Comparison of ENCODE assay signal across 1 fruit fly cellular context in genomic region chr2L:20864764-20865265, dm6.
TF ChIP-seq lines count a peak whose summit lies in the region.

Gene CG9338, plus strand, starts transcription at chr2L:20865215.

TF ChIP-seq in whole organism, embryonic, 481 proteins besides CTCF, POLR2A, EP300 and RAD21 (continued from another document and continues in another):
- peak; percentile 87 for TF ChIP-seq mirr (GFP tag; optimal IDR thresholded peaks at IDR 0.05; lab: Kevin White, UChicago)
- TF ChIP-seq CG11696 (GFP tag; IDR thresholded peaks at IDR 0.05; lab: Robert Waterston, UW): peak; percentile 82
- peak; percentile 83 for TF ChIP-seq CoRest (tag; optimal IDR thresholded peaks at IDR 0.05; lab: Kevin White, UChicago)
- TF ChIP-seq CG8924 (tag; optimal IDR thresholded peaks at IDR 0.05; lab: Kevin White, UChicago): no peak
- no peak; the same call in 1 of the 2 replicates for TF ChIP-seq Oaz (GFP tag; IDR thresholded peaks at IDR 0.05; lab: Robert Waterston, UW)
- peak; percentile 75; the same call in 1 of the 2 replicates for TF ChIP-seq HLH3B (GFP tag; IDR thresholded peaks at IDR 0.05; lab: Robert Waterston, UW)
- TF ChIP-seq hkb (optimal IDR thresholded peaks at IDR 0.05; lab: Kevin White, UChicago): no peak
- TF ChIP-seq hkb (GFP tag; IDR thresholded peaks at IDR 0.05; lab: Robert Waterston, UW): peak; percentile 83
- peak; percentile 74 for TF ChIP-seq CG9727 (GFP tag; optimal IDR thresholded peaks at IDR 0.05; lab: Kevin White, UChicago)
- peak; percentile 84 for TF ChIP-seq CG30403 (GFP tag; optimal IDR thresholded peaks at IDR 0.05; lab: Kevin White, UChicago)
- peak; percentile 76 for TF ChIP-seq gt (GFP tag; IDR thresholded peaks at IDR 0.05; lab: Robert Waterston, UW)
- peak; percentile 30 for TF ChIP-seq dmrt11E (tag; optimal IDR thresholded peaks at IDR 0.05; lab: Kevin White, UChicago)
- no peak for TF ChIP-seq prd (optimal IDR thresholded peaks at IDR 0.05; lab: Kevin White, UChicago)
- peak; percentile 94 for TF ChIP-seq prd (GFP tag; IDR thresholded peaks at IDR 0.05; lab: Robert Waterston, UW)
- TF ChIP-seq fu2 (GFP tag; optimal IDR thresholded peaks at IDR 0.05; lab: Kevin White, UChicago): peak; percentile 67
- TF ChIP-seq CG34376 (GFP tag; optimal IDR thresholded peaks at IDR 0.05; lab: Kevin White, UChicago): peak; percentile 92
- peak; percentile 89 for TF ChIP-seq CG14667 (GFP tag; IDR thresholded peaks at IDR 0.05; lab: Robert Waterston, UW)
- peak; percentile 77 for TF ChIP-seq Dbx (GFP tag; IDR thresholded peaks at IDR 0.05; lab: Robert Waterston, UW)
- TF ChIP-seq Dll (GFP tag; IDR thresholded peaks at IDR 0.05; lab: Robert Waterston, UW; ENCODE audit: partially characterized antibody): no peak
- peak; percentile 68 for TF ChIP-seq Myb (GFP tag; optimal IDR thresholded peaks at IDR 0.05; lab: Kevin White, UChicago)
- TF ChIP-seq gem (tag; optimal IDR thresholded peaks at IDR 0.05; lab: Kevin White, UChicago): peak; percentile 87
- peak; percentile 84 for TF ChIP-seq CG7987 (GFP tag; optimal IDR thresholded peaks at IDR 0.05; lab: Kevin White, UChicago)
- TF ChIP-seq gcm (GFP tag; optimal IDR thresholded peaks at IDR 0.05; lab: Kevin White, UChicago): peak; percentile 75
- TF ChIP-seq CG17568 (GFP tag; optimal IDR thresholded peaks at IDR 0.05; lab: Kevin White, UChicago): peak; percentile 85
- TF ChIP-seq bigmax (GFP tag; optimal IDR thresholded peaks at IDR 0.05; lab: Kevin White, UChicago): peak; percentile 26
- TF ChIP-seq CG10654 (GFP tag; optimal IDR thresholded peaks at IDR 0.05; lab: Kevin White, UChicago): peak; percentile 88
- TF ChIP-seq CG11085 (GFP tag; IDR thresholded peaks at IDR 0.05; lab: Robert Waterston, UW): peak; percentile 85
- no peak for TF ChIP-seq CG1024 (GFP tag; IDR thresholded peaks at IDR 0.05; lab: Robert Waterston, UW)
- no peak for TF ChIP-seq cad (GFP tag; optimal IDR thresholded peaks at IDR 0.05; lab: Kevin White, UChicago)
- TF ChIP-seq sim (GFP tag; IDR thresholded peaks at IDR 0.05; lab: Robert Waterston, UW): no peak; the same call in 1 of the 2 replicates
- 0 out of 2 replicates have a peak, but pooled peaks have one; percentile 12 for TF ChIP-seq ham (GFP tag; IDR thresholded peaks at IDR 0.05; lab: Robert Waterston, UW)
- peak; percentile 61 for TF ChIP-seq lbe (GFP tag; optimal IDR thresholded peaks at IDR 0.05; lab: Kevin White, UChicago)
- peak; percentile 83 for TF ChIP-seq Jarid2 (GFP tag; optimal IDR thresholded peaks at IDR 0.05; lab: Kevin White, UChicago)
- peak; percentile 96 for TF ChIP-seq sens (GFP tag; lab: Kevin White, UChicago)
- TF ChIP-seq CG12299 (tag; optimal IDR thresholded peaks at IDR 0.05; lab: Kevin White, UChicago): peak; percentile 76
- TF ChIP-seq trh (GFP tag; optimal IDR thresholded peaks at IDR 0.05; lab: Kevin White, UChicago): peak; percentile 42
- TF ChIP-seq Lhr (GFP tag; optimal IDR thresholded peaks at IDR 0.05; lab: Kevin White, UChicago): peak; percentile 13
- TF ChIP-seq vfl (GFP tag; optimal IDR thresholded peaks at IDR 0.05; lab: Kevin White, UChicago): no peak
- TF ChIP-seq hbn (GFP tag; IDR thresholded peaks at IDR 0.05; lab: Robert Waterston, UW; ENCODE audit: partially characterized antibody): 0 out of 2 replicates have a peak, but pooled peaks have one; percentile 16
- peak; percentile 62 for TF ChIP-seq CG18476 (GFP tag; optimal IDR thresholded peaks at IDR 0.05; lab: Kevin White, UChicago)
- no peak for TF ChIP-seq Lpt (GFP tag; optimal IDR thresholded peaks at IDR 0.05; lab: Kevin White, UChicago)
- peak; percentile 96 for TF ChIP-seq nau (GFP tag; optimal IDR thresholded peaks at IDR 0.05; lab: Kevin White, UChicago)
- peak; percentile 89 for TF ChIP-seq CG2120 (GFP tag; optimal IDR thresholded peaks at IDR 0.05; lab: Kevin White, UChicago)
- TF ChIP-seq nerfin-2 (GFP tag; IDR thresholded peaks at IDR 0.05; lab: Robert Waterston, UW; ENCODE audit: partially characterized antibody): peak; percentile 19; the same call in 1 of the 2 replicates
- peak; percentile 21 for TF ChIP-seq btn (GFP tag; optimal IDR thresholded peaks at IDR 0.05; lab: Kevin White, UChicago)
- peak; percentile 88 for TF ChIP-seq sd (tag; optimal IDR thresholded peaks at IDR 0.05; lab: Kevin White, UChicago)
- peak; percentile 68 for TF ChIP-seq TFAM (GFP tag; optimal IDR thresholded peaks at IDR 0.05; lab: Kevin White, UChicago)
- TF ChIP-seq B-H1 (GFP tag; IDR thresholded peaks at IDR 0.05; lab: Robert Waterston, UW): peak; percentile 91
- TF ChIP-seq lab (GFP tag; optimal IDR thresholded peaks at IDR 0.05; lab: Kevin White, UChicago): peak; percentile 96
- TF ChIP-seq Gsc (GFP tag; IDR thresholded peaks at IDR 0.05; lab: Robert Waterston, UW): no peak
- TF ChIP-seq CG15269 (tag; optimal IDR thresholded peaks at IDR 0.05; lab: Kevin White, UChicago): peak; percentile 71
- TF ChIP-seq Camta (GFP tag; optimal IDR thresholded peaks at IDR 0.05; lab: Kevin White, UChicago): peak; percentile 74
- TF ChIP-seq E2f2 (GFP tag; IDR thresholded peaks at IDR 0.05; lab: Robert Waterston, UW): peak; percentile 48; the same call in 1 of the 2 replicates
- TF ChIP-seq CG34224 (GFP tag; IDR thresholded peaks at IDR 0.05; lab: Robert Waterston, UW; ENCODE audit: partially characterized antibody): no peak
- peak; percentile 17 for TF ChIP-seq Sry-δ (GFP tag; optimal IDR thresholded peaks at IDR 0.05; lab: Kevin White, UChicago)
- peak; percentile 89 for TF ChIP-seq vvl (GFP tag; IDR thresholded peaks at IDR 0.05; lab: Robert Waterston, UW)
- TF ChIP-seq CG3281 (GFP tag; optimal IDR thresholded peaks at IDR 0.05; lab: Kevin White, UChicago): peak; percentile 95
- TF ChIP-seq Taf1 (GFP tag; IDR thresholded peaks at IDR 0.05; lab: Robert Waterston, UW): peak; percentile 80
- peak; percentile 95 for TF ChIP-seq CG11695 (GFP tag; IDR thresholded peaks at IDR 0.05; lab: Robert Waterston, UW)
- peak; percentile 92 for TF ChIP-seq abd-A (tag; optimal IDR thresholded peaks at IDR 0.05; lab: Kevin White, UChicago)
- TF ChIP-seq H2.0 (GFP tag; IDR thresholded peaks at IDR 0.05; lab: Robert Waterston, UW): peak; percentile 55
- 0 out of 2 replicates have a peak, but pooled peaks have one; percentile 11 for TF ChIP-seq sens-2 (GFP tag; IDR thresholded peaks at IDR 0.05; lab: Robert Waterston, UW)
- peak; percentile 92 for TF ChIP-seq CG6813 (GFP tag; optimal IDR thresholded peaks at IDR 0.05; lab: Kevin White, UChicago)
- peak; percentile 93 for TF ChIP-seq H15 (GFP tag; IDR thresholded peaks at IDR 0.05; lab: Robert Waterston, UW)
- TF ChIP-seq Meics (GFP tag; optimal IDR thresholded peaks at IDR 0.05; lab: Kevin White, UChicago): peak; percentile 95
- TF ChIP-seq CG9215 (GFP tag; IDR thresholded peaks at IDR 0.05; lab: Robert Waterston, UW): peak; percentile 93
- TF ChIP-seq CG17612 (GFP tag; IDR thresholded peaks at IDR 0.05; lab: Robert Waterston, UW): peak; percentile 90
- TF ChIP-seq Dip2 (GFP tag; IDR thresholded peaks at IDR 0.05; lab: Robert Waterston, UW): no peak
- TF ChIP-seq CG31224 (GFP tag; IDR thresholded peaks at IDR 0.05; lab: Robert Waterston, UW): peak; percentile 91
- TF ChIP-seq HLH4C (GFP tag; IDR thresholded peaks at IDR 0.05; lab: Robert Waterston, UW; ENCODE audit: partially characterized antibody): peak; percentile 73
- peak; percentile 76 for TF ChIP-seq CG8281 (tag; optimal IDR thresholded peaks at IDR 0.05; lab: Kevin White, UChicago)
- peak; percentile 71 for TF ChIP-seq CG4854 (GFP tag; optimal IDR thresholded peaks at IDR 0.05; lab: Kevin White, UChicago)
- TF ChIP-seq CG14965 (GFP tag; optimal IDR thresholded peaks at IDR 0.05; lab: Kevin White, UChicago; ENCODE audit: borderline replicate concordance): peak; percentile 46
- TF ChIP-seq CrebB (tag; optimal IDR thresholded peaks at IDR 0.05; lab: Kevin White, UChicago): peak; percentile 76
- TF ChIP-seq Trl (optimal IDR thresholded peaks at IDR 0.05; lab: Kevin White, UChicago): peak in 1 of 2 experiments; percentile 4
- TF ChIP-seq Trl (GFP tag; optimal IDR thresholded peaks at IDR 0.05; lab: Kevin White, UChicago): peak; percentile 91
- TF ChIP-seq Sox102F (GFP tag; optimal IDR thresholded peaks at IDR 0.05; lab: Kevin White, UChicago): peak; percentile 79
- TF ChIP-seq Abd-B (GFP tag; optimal IDR thresholded peaks at IDR 0.05; lab: Kevin White, UChicago): peak; percentile 67
- peak; percentile 41 for TF ChIP-seq NC2α (GFP tag; optimal IDR thresholded peaks at IDR 0.05; lab: Kevin White, UChicago)
- TF ChIP-seq CG6854 (GFP tag; optimal IDR thresholded peaks at IDR 0.05; lab: Kevin White, UChicago): peak; percentile 89
- peak; percentile 73 for TF ChIP-seq CG13775 (GFP tag; optimal IDR thresholded peaks at IDR 0.05; lab: Kevin White, UChicago)
- TF ChIP-seq Drgx (GFP tag; IDR thresholded peaks at IDR 0.05; lab: Robert Waterston, UW): peak; percentile 92
- TF ChIP-seq tna (GFP tag; IDR thresholded peaks at IDR 0.05; lab: Robert Waterston, UW; ENCODE audit: partially characterized antibody): no peak
- peak; percentile 71 for TF ChIP-seq CG1647 (GFP tag; optimal IDR thresholded peaks at IDR 0.05; lab: Kevin White, UChicago)
- TF ChIP-seq insv (GFP tag; optimal IDR thresholded peaks at IDR 0.05; lab: Kevin White, UChicago): peak in 1 of 2 experiments; percentile 24
- peak; percentile 75 for TF ChIP-seq chn (GFP tag; optimal IDR thresholded peaks at IDR 0.05; lab: Kevin White, UChicago)
- TF ChIP-seq Asciz (GFP tag; optimal IDR thresholded peaks at IDR 0.05; lab: Kevin White, UChicago): peak; percentile 91
- peak; percentile 96 for TF ChIP-seq z (GFP tag; IDR thresholded peaks at IDR 0.05; lab: Robert Waterston, UW)
- peak; percentile 84 for TF ChIP-seq so (GFP tag; IDR thresholded peaks at IDR 0.05; lab: Robert Waterston, UW)
- no peak for TF ChIP-seq oc (tag; optimal IDR thresholded peaks at IDR 0.05; lab: Kevin White, UChicago)
- peak; percentile 68 for TF ChIP-seq CG8388 (GFP tag; optimal IDR thresholded peaks at IDR 0.05; lab: Kevin White, UChicago)
- peak; percentile 87 for TF ChIP-seq kah (GFP tag; optimal IDR thresholded peaks at IDR 0.05; lab: Kevin White, UChicago)
- peak; percentile 94 for TF ChIP-seq cwo (GFP tag; optimal IDR thresholded peaks at IDR 0.05; lab: Kevin White, UChicago)
- TF ChIP-seq zen2 (GFP tag; IDR thresholded peaks at IDR 0.05; lab: Robert Waterston, UW; ENCODE audit: partially characterized antibody): no peak
- TF ChIP-seq Sry-β (GFP tag; optimal IDR thresholded peaks at IDR 0.05; lab: Kevin White, UChicago): peak; percentile 40
- TF ChIP-seq shn (GFP tag; optimal IDR thresholded peaks at IDR 0.05; lab: Kevin White, UChicago): peak; percentile 85
- peak; percentile 98 for TF ChIP-seq CG2678 (tag; optimal IDR thresholded peaks at IDR 0.05; lab: Kevin White, UChicago)
- TF ChIP-seq ftz-f1 (GFP tag; optimal IDR thresholded peaks at IDR 0.05; lab: Kevin White, UChicago): peak; percentile 42
- TF ChIP-seq dysf (GFP tag; IDR thresholded peaks at IDR 0.05; lab: Robert Waterston, UW): peak; percentile 85
- TF ChIP-seq D19A (tag; optimal IDR thresholded peaks at IDR 0.05; lab: Kevin White, UChicago): peak; percentile 74
- TF ChIP-seq Sox100B (GFP tag; optimal IDR thresholded peaks at IDR 0.05; lab: Kevin White, UChicago): peak; percentile 92
- peak in 1 of 2 experiments; percentile 89 for TF ChIP-seq Eip74EF (GFP tag; optimal IDR thresholded peaks at IDR 0.05; lab: Kevin White, UChicago)
- TF ChIP-seq Fer3 (tag; optimal IDR thresholded peaks at IDR 0.05; lab: Kevin White, UChicago): peak; percentile 91
- peak; percentile 39 for TF ChIP-seq wek (GFP tag; optimal IDR thresholded peaks at IDR 0.05; lab: Kevin White, UChicago)
- peak; percentile 97 for TF ChIP-seq CG17361 (GFP tag; IDR thresholded peaks at IDR 0.05; lab: Robert Waterston, UW)
- peak; percentile 91 for TF ChIP-seq CG12071 (GFP tag; optimal IDR thresholded peaks at IDR 0.05; lab: Kevin White, UChicago)
- peak; percentile 75 to 84 for TF ChIP-seq Pdp1 (GFP tag; optimal IDR thresholded peaks at IDR 0.05; lab: Kevin White, UChicago)
- TF ChIP-seq Gug (GFP tag; IDR thresholded peaks at IDR 0.05; lab: Robert Waterston, UW): peak; percentile 87
- peak; percentile 47 for TF ChIP-seq slou (GFP tag; optimal IDR thresholded peaks at IDR 0.05; lab: Kevin White, UChicago)
- peak; percentile 88 for TF ChIP-seq ase (GFP tag; IDR thresholded peaks at IDR 0.05; lab: Robert Waterston, UW)
- TF ChIP-seq CG42726 (GFP tag; IDR thresholded peaks at IDR 0.05; lab: Robert Waterston, UW; ENCODE audit: partially characterized antibody): no peak
- TF ChIP-seq Poxn (GFP tag; IDR thresholded peaks at IDR 0.05; lab: Robert Waterston, UW): no peak
- TF ChIP-seq CG3407 (GFP tag; optimal IDR thresholded peaks at IDR 0.05; lab: Kevin White, UChicago): peak; percentile 59
- TF ChIP-seq NC2β (GFP tag; optimal IDR thresholded peaks at IDR 0.05; lab: Kevin White, UChicago): peak; percentile 51
- no peak for TF ChIP-seq tll (GFP tag; optimal IDR thresholded peaks at IDR 0.05; lab: Kevin White, UChicago)
- TF ChIP-seq CG5953 (GFP tag; IDR thresholded peaks at IDR 0.05; lab: Robert Waterston, UW): peak; percentile 21; the same call in 1 of the 2 replicates
- TF ChIP-seq CG14441 (GFP tag; IDR thresholded peaks at IDR 0.05; lab: Robert Waterston, UW): peak; percentile 95
- peak; percentile 80 for TF ChIP-seq sisA (GFP tag; IDR thresholded peaks at IDR 0.05; lab: Robert Waterston, UW)
- peak; percentile 79 for TF ChIP-seq CG15601 (tag; optimal IDR thresholded peaks at IDR 0.05; lab: Kevin White, UChicago)
- TF ChIP-seq az2 (GFP tag; optimal IDR thresholded peaks at IDR 0.05; lab: Kevin White, UChicago): peak; percentile 78
- TF ChIP-seq CG3838 (GFP tag; optimal IDR thresholded peaks at IDR 0.05; lab: Kevin White, UChicago): peak; percentile 62
- TF ChIP-seq pita (GFP tag; optimal IDR thresholded peaks at IDR 0.05; lab: Kevin White, UChicago): no peak
- peak; percentile 17; the same call in 1 of the 3 replicates for TF ChIP-seq C15 (GFP tag; IDR thresholded peaks at IDR 0.05; lab: Robert Waterston, UW)
- TF ChIP-seq slbo (GFP tag; IDR thresholded peaks at IDR 0.05; lab: Robert Waterston, UW): peak; percentile 79
- peak; percentile 74 for TF ChIP-seq Dip3 (GFP tag; optimal IDR thresholded peaks at IDR 0.05; lab: Kevin White, UChicago)
- peak; percentile 77 for TF ChIP-seq pnt (GFP tag; optimal IDR thresholded peaks at IDR 0.05; lab: Kevin White, UChicago)
- peak; percentile 61 for TF ChIP-seq CG12236 (GFP tag; optimal IDR thresholded peaks at IDR 0.05; lab: Kevin White, UChicago)
- TF ChIP-seq jumu (GFP tag; optimal IDR thresholded peaks at IDR 0.05; lab: Kevin White, UChicago): peak; percentile 73
- TF ChIP-seq CG1233 (GFP tag; optimal IDR thresholded peaks at IDR 0.05; lab: Kevin White, UChicago): peak; percentile 93
- TF ChIP-seq CG12391 (tag; optimal IDR thresholded peaks at IDR 0.05; lab: Kevin White, UChicago): no peak
